Worm (Caenorhabditis elegans) whole organism, L2 larva: ENCODE results near the gene C12D5.10.
A peak's percentile ranks its signal among the peaks of the same experiment; 100 is the strongest.

Experiments
- C34F6.9 ChIP-seq: fragments of 150-350 bp; optimal IDR thresholded peaks from 2 replicates; lab custom pipeline; 2014; ENCODE audit warnings: missing biosample characterization, missing genetic modification characterization
- F13H6.1 ChIP-seq: sonication (generic microtip); optimal IDR thresholded peaks from 2 replicates; lab custom pipeline; 2016; ENCODE audit warnings: missing genetic modification characterization, missing compliant biosample characterization
- R02D3.7 ChIP-seq: fragments of 150-350 bp; optimal IDR thresholded peaks from 2 replicates; lab custom pipeline; 2014; ENCODE audit warnings: missing biosample characterization, missing genetic modification characterization
- Y55F3AM.14 ChIP-seq: fragments of 200-800 bp; sonication (Bioruptor generic); optimal IDR thresholded peaks from 2 replicates; lab custom pipeline; 2018; ENCODE audit warnings: mild to moderate bottlenecking, missing genetic modification characterization, missing compliant biosample characterization
- ZK546.5 ChIP-seq: sonication (generic microtip); optimal IDR thresholded peaks from 2 replicates; lab custom pipeline; 2017; ENCODE audit warnings: missing biosample characterization, missing genetic modification characterization
- alr-1 ChIP-seq: fragments of 150-350 bp; optimal IDR thresholded peaks from 2 replicates; lab custom pipeline; 2014; ENCODE audit warnings: missing biosample characterization, missing genetic modification characterization
- aly-2 ChIP-seq: fragments of 150-350 bp; optimal IDR thresholded peaks from 2 replicates; lab custom pipeline; 2014; ENCODE audit warnings: missing biosample characterization, missing genetic modification characterization
- ama-1 ChIP-seq: fragments of 150-350 bp; optimal IDR thresholded peaks from 2 replicates; lab custom pipeline; 2018; ENCODE audit warnings: inconsistent platforms
- blmp-1 ChIP-seq: sonication (generic microtip); optimal IDR thresholded peaks from 2 replicates; lab custom pipeline; 2017; ENCODE audit warnings: missing genetic modification characterization, mild to moderate bottlenecking, missing compliant biosample characterization, antibody characterized with exemption, moderate library complexity; ENCODE audit not compliant: insufficient read depth
- ceh-16 ChIP-seq: fragments of 150-350 bp; optimal IDR thresholded peaks from 2 replicates; lab custom pipeline; 2014; ENCODE audit warnings: missing biosample characterization, missing genetic modification characterization
- ceh-82 ChIP-seq: fragments of 150-350 bp; optimal IDR thresholded peaks from 2 replicates; lab custom pipeline; 2014; ENCODE audit warnings: missing biosample characterization, missing genetic modification characterization
- crh-2 ChIP-seq: sonication (generic microtip); optimal IDR thresholded peaks from 2 replicates; lab custom pipeline; 2017; ENCODE audit warnings: missing biosample characterization, missing genetic modification characterization
- dmd-4 ChIP-seq: sonication (generic microtip); optimal IDR thresholded peaks from 2 replicates; lab custom pipeline; 2017; ENCODE audit warnings: missing biosample characterization, missing genetic modification characterization
- egl-27 ChIP-seq: sonication (generic microtip); optimal IDR thresholded peaks from 3 replicates; lab custom pipeline; 2017; ENCODE audit warnings: missing biosample characterization, missing genetic modification reagents, missing genetic modification characterization
- elt-1 ChIP-seq: fragments of 150-350 bp; optimal IDR thresholded peaks from 2 replicates; lab custom pipeline; 2014; ENCODE audit warnings: missing biosample characterization, missing genetic modification characterization
- elt-3 ChIP-seq: sonication (generic microtip); optimal IDR thresholded peaks from 2 replicates; lab custom pipeline; 2017; ENCODE audit warnings: missing biosample characterization, missing genetic modification characterization
- fos-1 ChIP-seq: fragments of 150-350 bp; optimal IDR thresholded peaks from 2 replicates; lab custom pipeline; 2014; ENCODE audit warnings: missing biosample characterization, missing genetic modification characterization
- gmeb-1 ChIP-seq: fragments of 150-350 bp; optimal IDR thresholded peaks from 2 replicates; lab custom pipeline; 2014; ENCODE audit warnings: missing biosample characterization, missing genetic modification characterization
- lin-11 ChIP-seq: fragments of 150-350 bp; sonication (generic microtip); optimal IDR thresholded peaks from 2 replicates; lab custom pipeline; 2014; ENCODE audit warnings: missing biosample characterization, missing genetic modification characterization, inconsistent platforms, mixed read lengths
- lin-13 ChIP-seq: fragments of 150-350 bp; optimal IDR thresholded peaks from 2 replicates; lab custom pipeline; 2014; ENCODE audit warnings: missing biosample characterization, missing genetic modification reagents, missing genetic modification characterization
- lsy-2 ChIP-seq, 2 experiments: fragments of 150-350 bp in 1 of 2; sonication (generic microtip) in 1 of 2; optimal IDR thresholded peaks; 2 replicates each; lab custom pipeline; 2014 to 2017; ENCODE audit warnings: missing biosample characterization in 2 of 2, missing genetic modification characterization in 2 of 2
- mdl-1 ChIP-seq, 2 experiments: fragments of 150-350 bp in 1 of 2; sonication (generic microtip) in 1 of 2; optimal IDR thresholded peaks; 2 replicates each; lab custom pipeline; 2017; ENCODE audit warnings: missing biosample characterization in 2 of 2, missing genetic modification characterization in 2 of 2
- nhr-10 ChIP-seq: sonication (generic microtip); optimal IDR thresholded peaks from 2 replicates; lab custom pipeline; 2017; ENCODE audit warnings: missing biosample characterization, missing genetic modification characterization
- nhr-11 ChIP-seq: fragments of 150-350 bp; optimal IDR thresholded peaks from 2 replicates; lab custom pipeline; 2014; ENCODE audit warnings: missing biosample characterization, missing genetic modification characterization
- nhr-12 ChIP-seq: fragments of 150-350 bp; optimal IDR thresholded peaks from 2 replicates; lab custom pipeline; 2014; ENCODE audit warnings: missing biosample characterization, missing genetic modification characterization
- nhr-129 ChIP-seq: fragments of 150-350 bp; optimal IDR thresholded peaks from 2 replicates; lab custom pipeline; 2014; ENCODE audit warnings: missing biosample characterization, missing genetic modification characterization
- nhr-21 ChIP-seq: fragments of 150-350 bp; optimal IDR thresholded peaks from 2 replicates; lab custom pipeline; 2014; ENCODE audit warnings: missing biosample characterization, missing genetic modification characterization
- nhr-23 ChIP-seq: fragments of 150-350 bp; optimal IDR thresholded peaks from 2 replicates; lab custom pipeline; 2014; ENCODE audit warnings: missing biosample characterization, missing genetic modification reagents, missing genetic modification characterization
- nhr-237 ChIP-seq: fragments of 150-350 bp; optimal IDR thresholded peaks from 2 replicates; lab custom pipeline; 2014; ENCODE audit warnings: missing biosample characterization, missing genetic modification characterization
- nhr-25 ChIP-seq: fragments of 150-350 bp; sonication (generic microtip); optimal IDR thresholded peaks from 3 replicates; lab custom pipeline; 2014; ENCODE audit warnings: missing biosample characterization, missing genetic modification characterization
- nhr-6 ChIP-seq: fragments of 150-350 bp; optimal IDR thresholded peaks from 2 replicates; lab custom pipeline; 2014; ENCODE audit warnings: missing biosample characterization, missing genetic modification characterization
- nhr-77 ChIP-seq: fragments of 150-350 bp; optimal IDR thresholded peaks from 2 replicates; lab custom pipeline; 2014; ENCODE audit warnings: missing biosample characterization, missing genetic modification characterization
- sem-4 ChIP-seq: fragments of 150-350 bp; optimal IDR thresholded peaks from 2 replicates; lab custom pipeline; 2014; ENCODE audit warnings: missing biosample characterization, missing genetic modification reagents, missing genetic modification characterization
- skn-1 ChIP-seq: sonication (generic microtip); optimal IDR thresholded peaks from 2 replicates; lab custom pipeline; 2017; ENCODE audit warnings: missing biosample characterization, missing genetic modification characterization
- sma-3 ChIP-seq: sonication (generic microtip); optimal IDR thresholded peaks from 2 replicates; lab custom pipeline; 2016; ENCODE audit warnings: missing genetic modification reagents, missing genetic modification characterization, missing compliant biosample characterization
- sma-9 ChIP-seq, 2 experiments: fragments of 150-350 bp in 1 of 2; sonication (generic microtip) in 1 of 2; optimal IDR thresholded peaks; 2 replicates each; lab custom pipeline; 2014 to 2016; ENCODE audit warnings: missing genetic modification characterization in 2 of 2, mild to moderate bottlenecking in 1 of 2, missing biosample characterization in 1 of 2, missing compliant biosample characterization in 1 of 2, missing genetic modification reagents in 1 of 2, moderate library complexity in 1 of 2
- snpc-4 ChIP-seq: fragments of 150-350 bp; optimal IDR thresholded peaks from 2 replicates; lab custom pipeline; 2014; ENCODE audit warnings: missing biosample characterization, missing genetic modification characterization
- unc-39 ChIP-seq: fragments of 150-350 bp; optimal IDR thresholded peaks from 2 replicates; lab custom pipeline; 2014; ENCODE audit warnings: missing biosample characterization, missing genetic modification characterization
- unc-55 ChIP-seq: fragments of 150-350 bp; sonication (generic microtip); optimal IDR thresholded peaks from 3 replicates; lab custom pipeline; 2014; ENCODE audit warnings: missing biosample characterization, missing genetic modification reagents, missing genetic modification characterization
- unc-62 ChIP-seq: fragments of 150-350 bp; optimal IDR thresholded peaks from 2 replicates; lab custom pipeline; 2014; ENCODE audit warnings: missing biosample characterization, missing genetic modification reagents, missing genetic modification characterization
- zag-1 ChIP-seq: fragments of 150-350 bp; optimal IDR thresholded peaks from 2 replicates; lab custom pipeline; 2014; ENCODE audit warnings: missing biosample characterization, missing genetic modification characterization
- ztf-1 ChIP-seq: fragments of 200-800 bp; sonication (Bioruptor generic); conservative IDR thresholded peaks from 2 replicates; pipeline ENCODE4 v1.3.6; 2022; ENCODE audit warnings: missing genetic modification characterization, missing compliant biosample characterization
- ztf-11 ChIP-seq: sonication (generic microtip); optimal IDR thresholded peaks from 2 replicates; lab custom pipeline; 2017; ENCODE audit warnings: missing biosample characterization, missing genetic modification characterization

The C12D5.10 gene

DNA sequence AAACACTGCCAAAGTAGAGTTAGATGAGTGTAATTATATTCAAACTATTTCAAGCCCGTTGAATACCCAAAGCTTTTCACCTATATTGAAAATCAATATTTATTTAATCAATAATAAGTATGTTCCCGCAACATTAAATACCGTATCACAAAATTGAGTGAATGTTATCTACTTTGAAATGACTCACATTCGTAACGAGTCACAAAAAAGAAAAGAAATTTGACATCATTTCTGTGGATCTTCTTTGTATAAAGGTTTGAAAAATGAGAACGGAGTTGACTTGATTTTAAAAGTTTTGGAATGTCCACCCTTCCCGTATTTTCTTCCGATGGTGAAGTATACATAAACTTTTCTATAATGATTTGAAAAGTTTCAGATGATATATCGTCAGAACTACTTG is 42.0 kb upstream of the C12D5.10 start, which contains the start of gene srr-10:
Gene srr-10, plus strand, starts transcription at position 301 of the 400 bp plus-strand sequence.
- TF ChIP-seq F13H6.1 (no peak), sma-3 (GFP tag; lab: Kevin White, UChicago) (no peak), unc-39 (no peak), aly-2 (tag; lab: Kevin White, UChicago) (no peak), gmeb-1 (tag; lab: Kevin White, UChicago) (no peak), crh-2 (no peak), fos-1 (tag; lab: Kevin White, UChicago) (no peak), nhr-237 (tag; lab: Kevin White, UChicago) (no peak), ceh-16 (tag; lab: Kevin White, UChicago) (no peak), nhr-25 (no peak), nhr-21 (no peak), R02D3.7 (tag; lab: Kevin White, UChicago) (no peak)

DNA sequence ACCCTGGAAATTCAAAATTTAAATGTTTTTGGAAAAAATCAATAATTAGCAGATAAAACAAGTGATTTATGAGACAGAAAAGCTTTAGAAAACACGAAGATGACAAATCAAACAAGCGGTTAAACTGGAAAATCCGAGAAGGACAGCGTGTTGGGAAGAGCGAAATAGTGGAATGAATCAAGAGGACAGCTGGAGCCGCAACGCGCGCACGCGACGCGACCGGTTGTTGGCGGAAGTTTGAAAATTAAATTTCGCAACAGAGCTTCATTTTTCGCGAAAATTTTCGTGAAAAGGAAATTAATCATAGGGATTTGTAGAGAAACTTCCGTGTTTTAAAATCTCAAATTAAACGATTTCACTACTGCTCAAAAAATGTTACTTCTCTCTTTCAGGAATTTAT is 41.6 kb upstream of the C12D5.10 start, which contains the start of gene clic-1:
Gene clic-1, minus strand, starts transcription at position 3 of the 400 bp plus-strand sequence.
- peak; percentile 48 for TF ChIP-seq lin-11
- no peak for TF ChIP-seq nhr-10 (tag; lab: Kevin White, UChicago)
- TF ChIP-seq ZK546.5, result no peak
- peak; percentile 53 for TF ChIP-seq snpc-4 (tag; lab: Kevin White, UChicago)
- peak; percentile 78 for TF ChIP-seq C34F6.9 (tag; lab: Kevin White, UChicago)
- peak; percentile 7 for TF ChIP-seq egl-27 (tag; lab: Kevin White, UChicago)
- peak; percentile 42 for TF ChIP-seq ama-1 (lab: Kevin White, UChicago)
- TF ChIP-seq sma-3 (GFP tag; lab: Kevin White, UChicago), result peak; percentile 21
- TF ChIP-seq lsy-2 (tag; optimal IDR thresholded peaks at IDR 0.05; lab: Kevin White, UChicago), result peak; percentile 51 to 72
- TF ChIP-seq crh-2, result peak; percentile 39
- TF ChIP-seq lin-13 (GFP tag; lab: Kevin White, UChicago), result peak; percentile 58
- no peak for TF ChIP-seq elt-1 (tag; lab: Kevin White, UChicago)
- TF ChIP-seq skn-1 (tag; lab: Kevin White, UChicago), result no peak
- peak; percentile 46 for TF ChIP-seq nhr-21
- TF ChIP-seq gmeb-1 (tag; lab: Kevin White, UChicago), result peak; percentile 92
- TF ChIP-seq unc-55 (GFP tag; lab: Kevin White, UChicago), result peak; percentile 80
- TF ChIP-seq sma-9 (GFP tag; optimal IDR thresholded peaks at IDR 0.05; lab: Kevin White, UChicago), result peak; percentile 41
- TF ChIP-seq sma-9 (tag; optimal IDR thresholded peaks at IDR 0.05; lab: Kevin White, UChicago), result no peak
- peak; percentile 53 for TF ChIP-seq F13H6.1
- TF ChIP-seq nhr-129 (tag; lab: Kevin White, UChicago), result peak; percentile 40
- peak in 1 of 2 experiments; percentile 51 for TF ChIP-seq mdl-1 (tag; optimal IDR thresholded peaks at IDR 0.05; lab: Kevin White, UChicago)
- TF ChIP-seq zag-1, result peak; percentile 4
- no peak for TF ChIP-seq ztf-11 (tag; lab: Kevin White, UChicago)
- TF ChIP-seq fos-1 (tag; lab: Kevin White, UChicago), result peak; percentile 42
- no peak for TF ChIP-seq nhr-12 (tag; lab: Kevin White, UChicago)
- TF ChIP-seq nhr-11 (tag; lab: Kevin White, UChicago), result no peak

- TF ChIP-seq sma-9 (GFP tag; optimal IDR thresholded peaks at IDR 0.05; lab: Kevin White, UChicago) (no peak), sma-9 (tag; optimal IDR thresholded peaks at IDR 0.05; lab: Kevin White, UChicago) (no peak), F13H6.1 (no peak), lin-13 (GFP tag; lab: Kevin White, UChicago) (peak; percentile 20), ZK546.5 (no peak), ceh-16 (tag; lab: Kevin White, UChicago) (peak; percentile 4)
Observed at ce11 chrV:7733240-7733765, 40.0 kb upstream of the C12D5.10 start.

ce11 chrV:7730488-7730887 is 37.2 kb upstream of the C12D5.10 start:
- TF ChIP-seq unc-55 (GFP tag; lab: Kevin White, UChicago) (peak; percentile 24), blmp-1 (tag; lab: Kevin White, UChicago) (no peak), alr-1 (no peak), nhr-77 (tag; lab: Kevin White, UChicago) (no peak), ceh-82 (no peak), C34F6.9 (tag; lab: Kevin White, UChicago) (peak; percentile 15), lin-13 (GFP tag; lab: Kevin White, UChicago) (peak; percentile 44), sma-9 (GFP tag; optimal IDR thresholded peaks at IDR 0.05; lab: Kevin White, UChicago) (peak; percentile 42), sma-9 (tag; optimal IDR thresholded peaks at IDR 0.05; lab: Kevin White, UChicago) (no peak), fos-1 (tag; lab: Kevin White, UChicago) (peak; percentile 63), lsy-2 (tag; optimal IDR thresholded peaks at IDR 0.05; lab: Kevin White, UChicago) (peak in 1 of 2 experiments; percentile 52), skn-1 (tag; lab: Kevin White, UChicago) (no peak), nhr-6 (tag; lab: Kevin White, UChicago) (peak; percentile 20), gmeb-1 (tag; lab: Kevin White, UChicago) (peak; percentile 42), nhr-21 (peak; percentile 49), nhr-23 (tag; lab: Kevin White, UChicago) (no peak), crh-2 (peak; percentile 68), sem-4 (tag; lab: Kevin White, UChicago) (peak; percentile 19), Y55F3AM.14 (peak; percentile 57), nhr-129 (tag; lab: Kevin White, UChicago) (peak; percentile 67), elt-3 (tag; lab: Kevin White, UChicago) (no peak), ztf-1 (GFP tag; lab: Robert Waterston, UW) (no peak), ama-1 (lab: Kevin White, UChicago) (peak; percentile 61), R02D3.7 (tag; lab: Kevin White, UChicago) (no peak), mdl-1 (tag; optimal IDR thresholded peaks at IDR 0.05; lab: Kevin White, UChicago) (no peak), dmd-4 (tag; lab: Kevin White, UChicago) (no peak), elt-1 (tag; lab: Kevin White, UChicago) (no peak), unc-62 (GFP tag; lab: Kevin White, UChicago) (no peak), F13H6.1 (peak; percentile 68), sma-3 (GFP tag; lab: Kevin White, UChicago) (peak; percentile 57)
